Fruit fly (Drosophila melanogaster) whole organism, prepupa: ENCODE results near the gene CG43732.

Source experiments
- CG10631 ChIP-seq: fragments of 200-800 bp; sonication (Bioruptor generic); optimal IDR thresholded peaks from 2 replicates; lab custom pipeline; 2016; ENCODE audit warnings: missing biosample characterization, missing genetic modification characterization
- CG10669 ChIP-seq: fragments of 200-800 bp; sonication (Bioruptor generic); optimal IDR thresholded peaks from 3 replicates; lab custom pipeline; 2018; ENCODE audit warnings: missing biosample characterization, mild to moderate bottlenecking, missing genetic modification characterization, moderate library complexity
- CG1621 ChIP-seq: fragments of 200-800 bp; sonication (Bioruptor generic); optimal IDR thresholded peaks from 3 replicates; lab custom pipeline; 2018; ENCODE audit warnings: missing biosample characterization, mild to moderate bottlenecking, missing genetic modification characterization
- CG31627 ChIP-seq: fragments of 200-800 bp; sonication (Bioruptor generic); optimal IDR thresholded peaks from 3 replicates; lab custom pipeline; 2016; ENCODE audit warnings: missing biosample characterization, missing genetic modification characterization
- CG34406 ChIP-seq: fragments of 200-800 bp; sonication (Bioruptor generic); optimal IDR thresholded peaks from 3 replicates; lab custom pipeline; 2016; ENCODE audit warnings: missing biosample characterization, missing genetic modification characterization
- CG9139 ChIP-seq: fragments of 200-800 bp; sonication (Bioruptor generic); optimal IDR thresholded peaks from 3 replicates; lab custom pipeline; 2017; ENCODE audit warnings: missing biosample characterization, mild to moderate bottlenecking, missing genetic modification characterization
- Gug ChIP-seq: fragments of 200-800 bp; sonication (Bioruptor generic); IDR thresholded peaks from 2 replicates; pipeline ENCODE4 v1.3.6; 2022; ENCODE audit warnings: missing biosample characterization, missing genetic modification characterization
- OdsH ChIP-seq: fragments of 200-800 bp; sonication (Bioruptor generic); optimal IDR thresholded peaks from 3 replicates; lab custom pipeline; 2016; ENCODE audit warnings: missing biosample characterization, missing genetic modification characterization
- Smox ChIP-seq: fragments of 200-800 bp; sonication (Bioruptor generic); optimal IDR thresholded peaks from 3 replicates; lab custom pipeline; 2016; ENCODE audit warnings: missing biosample characterization, missing genetic modification characterization
- Sox14 ChIP-seq: fragments of 200-800 bp; sonication (Bioruptor generic); optimal IDR thresholded peaks from 3 replicates; lab custom pipeline; 2016; ENCODE audit warnings: missing biosample characterization, missing genetic modification characterization
- acj6 ChIP-seq: fragments of 200-800 bp; sonication (Bioruptor generic); optimal IDR thresholded peaks from 3 replicates; lab custom pipeline; 2016; ENCODE audit warnings: missing biosample characterization, missing genetic modification characterization
- dac ChIP-seq: fragments of 200-800 bp; sonication (Bioruptor generic); optimal IDR thresholded peaks from 2 replicates; lab custom pipeline; 2017; ENCODE audit warnings: missing biosample characterization, mild to moderate bottlenecking, missing genetic modification characterization
- vri ChIP-seq: fragments of 200-800 bp; sonication (Bioruptor generic); optimal IDR thresholded peaks from 3 replicates; lab custom pipeline; 2016; ENCODE audit warnings: missing biosample characterization, mild to moderate bottlenecking, missing genetic modification characterization

DNA sequence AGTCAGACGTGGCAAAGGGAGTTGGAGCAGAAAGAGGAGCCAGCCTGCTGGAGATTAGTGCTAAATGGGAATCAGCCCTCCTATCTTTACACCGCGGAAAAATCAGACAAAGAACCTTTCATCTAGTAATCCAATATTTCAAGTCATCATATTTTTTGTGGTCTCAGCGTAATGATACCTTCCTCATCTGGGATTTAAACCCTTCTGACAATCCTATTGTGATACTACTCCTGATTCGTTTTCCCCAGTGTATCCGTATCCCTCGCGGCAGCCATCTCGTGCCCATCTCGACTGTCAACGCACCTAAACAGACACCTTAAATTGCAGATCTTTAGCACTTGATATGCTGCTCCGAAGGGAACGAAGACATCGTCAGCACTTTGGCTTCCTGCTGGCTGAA, 48.4 kb downstream of the CG43732 start:
- TF ChIP-seq Smox (no peak), OdsH (GFP tag; lab: Kevin White, UChicago) (peak; percentile 35), CG9139 (GFP tag; lab: Kevin White, UChicago) (no peak), CG10669 (peak; percentile 47), vri (GFP tag; lab: Kevin White, UChicago) (no peak), acj6 (peak; percentile 38), CG31627 (peak; percentile 6), dac (GFP tag; lab: Kevin White, UChicago) (no peak), Gug (GFP tag; lab: Robert Waterston, UW) (peak; percentile 50), CG34406 (GFP tag; lab: Kevin White, UChicago) (no peak), Sox14 (GFP tag; lab: Kevin White, UChicago) (peak; percentile 53), CG1621 (peak; percentile 18), CG10631 (GFP tag; lab: Kevin White, UChicago) (peak; percentile 50)
